Worm (Caenorhabditis elegans): ENCODE results near the gene B0457.6.

DNA sequence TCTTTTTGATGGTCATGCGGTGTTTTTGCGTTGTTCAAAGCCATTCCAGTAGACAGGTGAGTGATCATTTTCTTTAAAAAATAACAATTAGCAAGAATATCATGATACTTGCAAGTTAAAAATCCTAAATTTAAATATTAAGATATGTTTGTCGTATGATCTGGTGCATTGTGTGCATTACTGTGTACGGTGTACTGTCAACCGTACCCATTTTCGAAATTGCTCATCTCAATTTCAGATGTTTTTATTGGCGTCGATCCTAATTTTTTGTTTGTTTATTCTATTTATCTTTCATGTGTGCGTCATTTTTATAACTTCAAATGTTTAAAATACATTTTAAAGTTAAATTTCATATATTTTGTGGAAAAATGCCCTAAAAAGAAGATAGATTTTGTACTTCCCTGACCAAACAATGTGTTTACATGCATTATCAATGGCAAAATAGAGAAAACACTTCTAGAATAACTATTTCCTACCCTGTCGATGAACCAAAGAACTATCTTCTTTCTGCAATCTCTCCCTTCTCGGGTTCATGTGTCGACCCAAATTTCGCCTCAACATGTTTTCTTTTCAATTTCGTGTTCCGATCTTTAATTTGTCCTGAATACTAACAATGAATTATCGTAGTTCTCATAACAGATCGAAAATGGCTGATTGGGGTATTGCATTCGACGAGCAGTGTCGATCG is 37.8 kb upstream of the B0457.6 start, which contains the start of the genes T07D4.5 and ddx-19:
- TF ChIP-seq nhr-12 (tag; optimal IDR thresholded peaks at IDR 0.05) = no peak
- no peak for TF ChIP-seq lin-13 (tag; optimal IDR thresholded peaks at IDR 0.05)
